Worm (Caenorhabditis elegans) whole organism, late embryonic: ENCODE results near the gene C01C4.3.

Experiments used
- C38D4.7 ChIP-seq: fragments of 200-800 bp; sonication (Bioruptor generic); optimal IDR thresholded peaks from 2 replicates; lab custom pipeline; 2018; ENCODE audit warnings: mild to moderate bottlenecking, missing genetic modification characterization, moderate library complexity, missing compliant biosample characterization
- ama-1 ChIP-seq: fragments of 150-350 bp; optimal IDR thresholded peaks from 2 replicates; lab custom pipeline; 2014
- ceh-22 ChIP-seq: sonication (generic microtip); optimal IDR thresholded peaks from 2 replicates; lab custom pipeline; 2017; ENCODE audit warnings: missing biosample characterization, missing genetic modification characterization
- ceh-9 ChIP-seq: sonication (generic microtip); optimal IDR thresholded peaks from 2 replicates; lab custom pipeline; 2016; ENCODE audit warnings: mild to moderate bottlenecking, missing genetic modification characterization, inconsistent platforms, missing compliant biosample characterization
- elt-2 ChIP-seq: sonication (generic microtip); optimal IDR thresholded peaks from 2 replicates; lab custom pipeline; 2016; ENCODE audit warnings: missing genetic modification reagents, missing genetic modification characterization, missing compliant biosample characterization
- elt-4 ChIP-seq: sonication (generic microtip); optimal IDR thresholded peaks from 2 replicates; lab custom pipeline; 2016; ENCODE audit warnings: missing genetic modification characterization, missing compliant biosample characterization
- fkh-10 ChIP-seq: fragments of 150-350 bp; optimal IDR thresholded peaks from 2 replicates; lab custom pipeline; 2014; ENCODE audit warnings: missing biosample characterization, missing genetic modification reagents, missing genetic modification characterization
- lin-11 ChIP-seq: fragments of 200-800 bp; sonication (Bioruptor generic); optimal IDR thresholded peaks from 2 replicates; lab custom pipeline; 2018; ENCODE audit warnings: mild to moderate bottlenecking, missing genetic modification characterization, missing compliant biosample characterization
- nhr-11 ChIP-seq: fragments of 150-350 bp; optimal IDR thresholded peaks from 2 replicates; lab custom pipeline; 2014; ENCODE audit warnings: missing biosample characterization, missing genetic modification characterization
- nhr-232 ChIP-seq: sonication (generic microtip); optimal IDR thresholded peaks from 2 replicates; lab custom pipeline; 2016; ENCODE audit warnings: missing genetic modification characterization, missing compliant biosample characterization
- pha-4 ChIP-seq: fragments of 150-350 bp; optimal IDR thresholded peaks from 2 replicates; lab custom pipeline; 2018; ENCODE audit warnings: missing biosample characterization, missing genetic modification reagents, missing genetic modification characterization
- sox-4 ChIP-seq: sonication (generic microtip); optimal IDR thresholded peaks from 2 replicates; lab custom pipeline; 2017; ENCODE audit warnings: mild to moderate bottlenecking, missing genetic modification characterization, inconsistent platforms, missing compliant biosample characterization
- tbx-2 ChIP-seq: sonication (generic microtip); optimal IDR thresholded peaks from 2 replicates; lab custom pipeline; 2016; ENCODE audit warnings: missing genetic modification characterization, missing compliant biosample characterization
- ztf-16 ChIP-seq: sonication (generic microtip); optimal IDR thresholded peaks from 2 replicates; lab custom pipeline; 2017; ENCODE audit warnings: missing genetic modification characterization, missing compliant biosample characterization

- TF ChIP-seq ceh-9, result no peak
- TF ChIP-seq sox-4 (tag; lab: Kevin White, UChicago), result no peak
- TF ChIP-seq fkh-10 (GFP tag; lab: Kevin White, UChicago), result no peak
- TF ChIP-seq ama-1 (lab: Kevin White, UChicago), result no peak
- TF ChIP-seq elt-4 (tag; lab: Kevin White, UChicago), result no peak
- no peak for TF ChIP-seq tbx-2 (tag; lab: Kevin White, UChicago)
- no peak for TF ChIP-seq nhr-11 (tag; lab: Kevin White, UChicago)
- TF ChIP-seq nhr-232, result no peak
- TF ChIP-seq elt-2 (tag; lab: Kevin White, UChicago), result no peak
- TF ChIP-seq C38D4.7, result no peak
- TF ChIP-seq ceh-22 (tag; lab: Kevin White, UChicago), result no peak
- TF ChIP-seq pha-4 (tag; lab: Kevin White, UChicago), result no peak
- TF ChIP-seq lin-11 (tag; lab: Kevin White, UChicago), result no peak
- TF ChIP-seq ztf-16 (tag; lab: Kevin White, UChicago), result no peak
Measured at ce11 chrX:3758399-3758798, 61.7 kb downstream of the C01C4.3 start, which contains the start of gene T14G12.12.
